Fruit fly (Drosophila melanogaster): Measurements from ENCODE around the gene AP-2sigma.

AP-2sigma gene

dm6 chr3R:21289071-21289613 is 19.3 kb upstream of the AP-2sigma start (continued):
- TF ChIP-seq repo (GFP tag; optimal IDR thresholded peaks at IDR 0.05) (no peak), CG17361 (GFP tag; IDR thresholded peaks at IDR 0.05) (no peak), Xrp1 (GFP tag; IDR thresholded peaks at IDR 0.05) (no peak), Mrtf (GFP tag; IDR thresholded peaks at IDR 0.05) (no peak), CG11696 (GFP tag; IDR thresholded peaks at IDR 0.05) (no peak), CG32767 (GFP tag; IDR thresholded peaks at IDR 0.05) (no peak), Sry-β (GFP tag; optimal IDR thresholded peaks at IDR 0.05) (no peak), cwo (GFP tag; optimal IDR thresholded peaks at IDR 0.05) (no peak), abd-A (tag; optimal IDR thresholded peaks at IDR 0.05) (peak; percentile 49), CG4854 (GFP tag; optimal IDR thresholded peaks at IDR 0.05) (no peak), CG34376 (GFP tag; optimal IDR thresholded peaks at IDR 0.05) (no peak)

- TF ChIP-seq CG15269 (tag; optimal IDR thresholded peaks at IDR 0.05) (peak; percentile 43), row (GFP tag; IDR thresholded peaks at IDR 0.05) (peak; percentile 35; the same call in 1 of the 3 replicates), CG2120 (GFP tag; optimal IDR thresholded peaks at IDR 0.05) (peak; percentile 43), sens (GFP tag) (peak; percentile 57), pum (GFP tag; optimal IDR thresholded peaks at IDR 0.05) (no peak), esg (GFP tag; conservative IDR thresholded peaks at IDR 0.05) (0 out of 2 replicates have a peak, but pooled peaks have one; percentile 6), CG30403 (GFP tag; optimal IDR thresholded peaks at IDR 0.05) (peak; percentile 4), CG4617 (GFP tag; optimal IDR thresholded peaks at IDR 0.05; ENCODE audit: borderline replicate concordance) (no peak), Hr51 (GFP tag; optimal IDR thresholded peaks at IDR 0.05) (peak in 1 of 2 experiments; percentile 52), CG11695 (GFP tag; IDR thresholded peaks at IDR 0.05) (0 out of 3 replicates have a peak, but pooled peaks have one; percentile 29), pzg (GFP tag; optimal IDR thresholded peaks at IDR 0.05) (no peak), Oli (tag; optimal IDR thresholded peaks at IDR 0.05) (peak; percentile 36), seq (GFP tag; IDR thresholded peaks at IDR 0.05) (peak; percentile 19; the same call in 1 of the 2 replicates), Hmx (GFP tag; optimal IDR thresholded peaks at IDR 0.05) (no peak), NfI (GFP tag; optimal IDR thresholded peaks at IDR 0.05) (peak; percentile 12), pan (optimal IDR thresholded peaks at IDR 0.05) (no peak), pan (GFP tag; optimal IDR thresholded peaks at IDR 0.05 in 1 of 2, IDR thresholded peaks at IDR 0.05 in 1 of 2) (peak in 1 of 2 experiments; percentile 9), CG13424 (tag; optimal IDR thresholded peaks at IDR 0.05) (peak; percentile 13), Med (GFP tag) (peak; percentile 77), cwo (GFP tag; optimal IDR thresholded peaks at IDR 0.05) (peak; percentile 15), lab (GFP tag; optimal IDR thresholded peaks at IDR 0.05) (peak; percentile 39), org-1 (GFP tag; optimal IDR thresholded peaks at IDR 0.05) (peak; percentile 10), CG17612 (GFP tag; IDR thresholded peaks at IDR 0.05) (no peak), Hmr (GFP tag; optimal IDR thresholded peaks at IDR 0.05) (peak; percentile 13), CG18599 (GFP tag; optimal IDR thresholded peaks at IDR 0.05) (peak; percentile 26), Mes4 (GFP tag; optimal IDR thresholded peaks at IDR 0.05) (no peak), CG34422 (GFP tag; IDR thresholded peaks at IDR 0.05) (peak; percentile 38; the same call in 1 of the 3 replicates), CG16815 (GFP tag; optimal IDR thresholded peaks at IDR 0.05) (no peak), p53 (GFP tag; optimal IDR thresholded peaks at IDR 0.05) (no peak), CG12391 (tag; optimal IDR thresholded peaks at IDR 0.05) (peak; percentile 1), CG2678 (tag; optimal IDR thresholded peaks at IDR 0.05) (peak; percentile 46), prd (optimal IDR thresholded peaks at IDR 0.05) (no peak), prd (GFP tag; IDR thresholded peaks at IDR 0.05) (0 out of 3 replicates have a peak, but pooled peaks have one; percentile 19), CG8944 (GFP tag; optimal IDR thresholded peaks at IDR 0.05) (no peak), CG15514 (GFP tag; optimal IDR thresholded peaks at IDR 0.05) (peak; percentile 0), CG6689 (GFP tag; IDR thresholded peaks at IDR 0.05) (peak; percentile 40; the same call in 1 of the 2 replicates), CG18619 (GFP tag; optimal IDR thresholded peaks at IDR 0.05) (peak; percentile 4), bcd (GFP tag; optimal IDR thresholded peaks at IDR 0.05) (peak; percentile 5), ara (GFP tag; IDR thresholded peaks at IDR 0.05) (no peak; the same call in 1 of the 2 replicates)
These were observed 18.6 kb upstream of the AP-2sigma start for dm6 chr3R:21288462-21288861.
